Worm (Caenorhabditis elegans) whole organism, late embryonic: ENCODE data around the gene sulp-7.

ENCODE experiments used
- C08G9.2 ChIP-seq: sonication (generic microtip); optimal IDR thresholded peaks from 2 replicates; lab custom pipeline; 2016; ENCODE audit warnings: mild to moderate bottlenecking, missing genetic modification characterization, moderate library complexity, missing compliant biosample characterization
- C38D4.7 ChIP-seq: fragments of 200-800 bp; sonication (Bioruptor generic); optimal IDR thresholded peaks from 2 replicates; lab custom pipeline; 2018; ENCODE audit warnings: mild to moderate bottlenecking, missing genetic modification characterization, moderate library complexity, missing compliant biosample characterization
- F13H6.1 ChIP-seq: sonication (generic microtip); optimal IDR thresholded peaks from 2 replicates; lab custom pipeline; 2016; ENCODE audit warnings: missing genetic modification characterization, missing compliant biosample characterization
- K09A11.1 ChIP-seq: sonication (generic microtip); optimal IDR thresholded peaks from 2 replicates; lab custom pipeline; 2017; ENCODE audit warnings: antibody characterized with exemption, mild to moderate bottlenecking, missing genetic modification characterization, missing compliant biosample characterization; ENCODE audit not compliant: insufficient read depth
- Y22D7AL.16 ChIP-seq: sonication (generic microtip); optimal IDR thresholded peaks from 2 replicates; lab custom pipeline; 2016; ENCODE audit warnings: missing genetic modification characterization, missing compliant biosample characterization
- ahr-1 ChIP-seq: sonication (generic microtip); optimal IDR thresholded peaks from 2 replicates; lab custom pipeline; 2016; ENCODE audit warnings: missing genetic modification characterization, missing compliant biosample characterization
- ama-1 ChIP-seq: fragments of 150-350 bp; optimal IDR thresholded peaks from 2 replicates; lab custom pipeline; 2014
- ceh-18 ChIP-seq: sonication (generic microtip); optimal IDR thresholded peaks from 2 replicates; lab custom pipeline; 2016; ENCODE audit warnings: missing genetic modification characterization, missing compliant biosample characterization
- ceh-19 ChIP-seq: fragments of 200-800 bp; sonication (Bioruptor generic); optimal IDR thresholded peaks from 2 replicates; lab custom pipeline; 2018; ENCODE audit warnings: mild to moderate bottlenecking, missing genetic modification characterization, missing compliant biosample characterization
- ceh-30 ChIP-seq: fragments of 150-350 bp; optimal IDR thresholded peaks from 2 replicates; lab custom pipeline; 2014; ENCODE audit warnings: missing biosample characterization, missing genetic modification characterization
- ceh-34 ChIP-seq: sonication (generic microtip); optimal IDR thresholded peaks from 2 replicates; lab custom pipeline; 2016; ENCODE audit warnings: mild to moderate bottlenecking, missing genetic modification characterization, missing compliant biosample characterization
- ceh-48 ChIP-seq: sonication (generic microtip); optimal IDR thresholded peaks from 2 replicates; lab custom pipeline; 2016; ENCODE audit warnings: missing genetic modification characterization, inconsistent platforms, missing compliant biosample characterization
- che-1 ChIP-seq: sonication (generic microtip); optimal IDR thresholded peaks from 2 replicates; lab custom pipeline; 2016; ENCODE audit warnings: mild to moderate bottlenecking, missing genetic modification characterization, missing compliant biosample characterization
- dve-1 ChIP-seq: sonication (generic microtip); optimal IDR thresholded peaks from 2 replicates; lab custom pipeline; 2017; ENCODE audit warnings: antibody characterized with exemption, mild to moderate bottlenecking, missing genetic modification characterization, missing compliant biosample characterization
- eyg-1 ChIP-seq: sonication (generic microtip); optimal IDR thresholded peaks from 2 replicates; lab custom pipeline; 2016; ENCODE audit warnings: missing genotype, missing genetic modification characterization, missing compliant biosample characterization
- fax-1 ChIP-seq: sonication (generic microtip); optimal IDR thresholded peaks from 2 replicates; lab custom pipeline; 2016; ENCODE audit warnings: missing genotype, missing genetic modification characterization, missing compliant biosample characterization
- fkh-10 ChIP-seq: fragments of 150-350 bp; optimal IDR thresholded peaks from 2 replicates; lab custom pipeline; 2014; ENCODE audit warnings: missing biosample characterization, missing genetic modification reagents, missing genetic modification characterization
- hlh-13 ChIP-seq: fragments of 200-800 bp; sonication (Bioruptor generic); optimal IDR thresholded peaks from 2 replicates; lab custom pipeline; 2018; ENCODE audit warnings: mild to moderate bottlenecking, missing genetic modification characterization, missing compliant biosample characterization
- hlh-15 ChIP-seq: sonication (generic microtip); optimal IDR thresholded peaks from 2 replicates; lab custom pipeline; 2016; ENCODE audit warnings: missing genetic modification characterization, missing compliant biosample characterization
- hlh-30 ChIP-seq: sonication (generic microtip); optimal IDR thresholded peaks from 2 replicates; lab custom pipeline; 2017; ENCODE audit warnings: antibody characterized with exemption, missing genetic modification characterization, missing compliant biosample characterization; ENCODE audit not compliant: insufficient read depth
- hlh-6 ChIP-seq: sonication (generic microtip); optimal IDR thresholded peaks from 2 replicates; lab custom pipeline; 2016; ENCODE audit warnings: missing genotype, missing genetic modification characterization, missing compliant biosample characterization
- lim-6 ChIP-seq: sonication (generic microtip); optimal IDR thresholded peaks from 2 replicates; lab custom pipeline; 2016; ENCODE audit warnings: missing genetic modification characterization, missing compliant biosample characterization
- lin-11 ChIP-seq: fragments of 200-800 bp; sonication (Bioruptor generic); optimal IDR thresholded peaks from 2 replicates; lab custom pipeline; 2018; ENCODE audit warnings: mild to moderate bottlenecking, missing genetic modification characterization, missing compliant biosample characterization
- madf-2 ChIP-seq: sonication (generic microtip); optimal IDR thresholded peaks from 2 replicates; lab custom pipeline; 2017; ENCODE audit warnings: missing genetic modification characterization, missing compliant biosample characterization
- mec-3 ChIP-seq: sonication (generic microtip); optimal IDR thresholded peaks from 2 replicates; lab custom pipeline; 2016; ENCODE audit warnings: borderline replicate concordance, missing genetic modification characterization, missing compliant biosample characterization
- pat-9 ChIP-seq: fragments of 200-800 bp; sonication (Bioruptor generic); optimal IDR thresholded peaks from 2 replicates; lab custom pipeline; 2018; ENCODE audit warnings: mild to moderate bottlenecking, missing genetic modification characterization, moderate library complexity, missing compliant biosample characterization
- pros-1 ChIP-seq: fragments of 150-350 bp; optimal IDR thresholded peaks from 2 replicates; lab custom pipeline; 2014; ENCODE audit warnings: missing biosample characterization, missing genetic modification reagents, missing genetic modification characterization
- rnt-1 ChIP-seq: sonication (generic microtip); optimal IDR thresholded peaks from 2 replicates; lab custom pipeline; 2016; ENCODE audit warnings: missing genetic modification characterization, missing compliant biosample characterization
- sox-2 ChIP-seq: fragments of 200-800 bp; sonication (Bioruptor generic); IDR thresholded peaks from 2 replicates; pipeline ENCODE4 v1.3.6; 2022; ENCODE audit warnings: missing genetic modification reagents, missing genetic modification characterization, missing compliant biosample characterization
- sox-4 ChIP-seq: sonication (generic microtip); optimal IDR thresholded peaks from 2 replicates; lab custom pipeline; 2017; ENCODE audit warnings: mild to moderate bottlenecking, missing genetic modification characterization, inconsistent platforms, missing compliant biosample characterization
- syd-9 ChIP-seq: sonication (generic microtip); optimal IDR thresholded peaks from 2 replicates; lab custom pipeline; 2016; ENCODE audit warnings: mild to moderate bottlenecking, missing genetic modification characterization, moderate library complexity, missing compliant biosample characterization
- tbx-2 ChIP-seq: sonication (generic microtip); optimal IDR thresholded peaks from 2 replicates; lab custom pipeline; 2016; ENCODE audit warnings: missing genetic modification characterization, missing compliant biosample characterization
- unc-3 ChIP-seq, 2 experiments: fragments of 200-800 bp in 1 of 2; sonication (Bioruptor generic) in 1 of 2; sonication (generic microtip) in 1 of 2; conservative IDR thresholded peaks in 1 of 2; optimal IDR thresholded peaks in 1 of 2; 2 replicates each; pipeline versions ENCODE4 v1.3.6 to Lab custom; 2016 to 2022; ENCODE audit warnings: missing compliant biosample characterization in 2 of 2, missing genetic modification characterization in 2 of 2, missing genetic modification reagents in 1 of 2
- unc-42 ChIP-seq: sonication (generic microtip); optimal IDR thresholded peaks from 2 replicates; lab custom pipeline; 2016; ENCODE audit warnings: missing genotype, missing genetic modification characterization, missing compliant biosample characterization

The sulp-7 gene

ce11 chrX:11031047-11031695 lies 49.3 kb upstream of the sulp-7 start (continued):
- TF ChIP-seq C08G9.2 (tag; lab: Kevin White, UChicago) (peak; percentile 75), pros-1 (tag; lab: Kevin White, UChicago) (peak; percentile 90), ceh-48 (tag; lab: Kevin White, UChicago) (peak; percentile 50), ceh-34 (tag; lab: Kevin White, UChicago) (peak; percentile 90), fkh-10 (no peak), hlh-6 (tag; lab: Kevin White, UChicago) (peak; percentile 77), F13H6.1 (peak; percentile 78), ceh-19 (GFP tag; lab: Kevin White, UChicago) (peak; percentile 51), ama-1 (lab: Kevin White, UChicago) (peak; percentile 34), hlh-30 (tag; lab: Kevin White, UChicago) (peak; percentile 72), ceh-18 (peak; percentile 86), sox-2 (GFP tag; lab: Robert Waterston, UW) (no peak), ahr-1 (tag; lab: Kevin White, UChicago) (peak; percentile 9), eyg-1 (tag; lab: Kevin White, UChicago) (peak; percentile 71), ceh-30 (tag; lab: Kevin White, UChicago) (no peak), hlh-15 (tag; lab: Kevin White, UChicago) (no peak), Y22D7AL.16 (tag; lab: Kevin White, UChicago) (no peak), hlh-13 (GFP tag; lab: Kevin White, UChicago) (no peak), unc-3 (GFP tag; conservative IDR thresholded peaks at IDR 0.05; lab: Robert Waterston, UW) (0 out of 2 replicates have a peak, but pooled peaks have one; percentile 14), unc-3 (tag; optimal IDR thresholded peaks at IDR 0.05; lab: Kevin White, UChicago) (no peak), dve-1 (peak; percentile 52), lim-6 (peak; percentile 45), madf-2 (tag; lab: Kevin White, UChicago) (peak; percentile 73)

- no peak for TF ChIP-seq sox-4 (tag; lab: Kevin White, UChicago)
- peak; percentile 33 for TF ChIP-seq C38D4.7 (GFP tag; lab: Kevin White, UChicago)
- TF ChIP-seq che-1 (tag; lab: Kevin White, UChicago) = no peak
- peak; percentile 61 for TF ChIP-seq pros-1 (tag; lab: Kevin White, UChicago)
- no peak for TF ChIP-seq rnt-1 (tag; lab: Kevin White, UChicago)
- no peak for TF ChIP-seq tbx-2 (tag; lab: Kevin White, UChicago)
- peak; percentile 16 for TF ChIP-seq unc-42
Observed at ce11 chrX:11031869-11032268, 48.6 kb upstream of the sulp-7 start.

ce11 chrX:11032412-11032811 lies 48.1 kb upstream of the sulp-7 start:
- no peak for TF ChIP-seq ahr-1 (tag; lab: Kevin White, UChicago)
- no peak for TF ChIP-seq fax-1
- TF ChIP-seq pat-9 (tag; lab: Kevin White, UChicago) = no peak
- no peak for TF ChIP-seq lin-11 (tag; lab: Kevin White, UChicago)
- TF ChIP-seq Y22D7AL.16 (tag; lab: Kevin White, UChicago) = no peak
- no peak for TF ChIP-seq hlh-30 (tag; lab: Kevin White, UChicago)
- TF ChIP-seq mec-3 (tag; lab: Kevin White, UChicago) = no peak
- TF ChIP-seq syd-9 (tag; lab: Kevin White, UChicago) = no peak
- TF ChIP-seq K09A11.1 (tag; lab: Kevin White, UChicago) = no peak
- no peak for TF ChIP-seq rnt-1 (tag; lab: Kevin White, UChicago)
